Worm (Caenorhabditis elegans) whole organism, L2 larva: Measurements from ENCODE around the gene T05B11.4.

Experiments
- C34F6.9 ChIP-seq: fragments of 150-350 bp; optimal IDR thresholded peaks from 2 replicates; lab custom pipeline; 2014; ENCODE audit warnings: missing biosample characterization, missing genetic modification characterization
- F13H6.1 ChIP-seq: sonication (generic microtip); optimal IDR thresholded peaks from 2 replicates; lab custom pipeline; 2016; ENCODE audit warnings: missing genetic modification characterization, missing compliant biosample characterization
- R02D3.7 ChIP-seq: fragments of 150-350 bp; optimal IDR thresholded peaks from 2 replicates; lab custom pipeline; 2014; ENCODE audit warnings: missing biosample characterization, missing genetic modification characterization
- Y55F3AM.14 ChIP-seq: fragments of 200-800 bp; sonication (Bioruptor generic); optimal IDR thresholded peaks from 2 replicates; lab custom pipeline; 2018; ENCODE audit warnings: mild to moderate bottlenecking, missing genetic modification characterization, missing compliant biosample characterization
- ZK546.5 ChIP-seq: sonication (generic microtip); optimal IDR thresholded peaks from 2 replicates; lab custom pipeline; 2017; ENCODE audit warnings: missing biosample characterization, missing genetic modification characterization
- alr-1 ChIP-seq: fragments of 150-350 bp; optimal IDR thresholded peaks from 2 replicates; lab custom pipeline; 2014; ENCODE audit warnings: missing biosample characterization, missing genetic modification characterization
- aly-2 ChIP-seq: fragments of 150-350 bp; optimal IDR thresholded peaks from 2 replicates; lab custom pipeline; 2014; ENCODE audit warnings: missing biosample characterization, missing genetic modification characterization
- ama-1 ChIP-seq: fragments of 150-350 bp; optimal IDR thresholded peaks from 2 replicates; lab custom pipeline; 2018; ENCODE audit warnings: inconsistent platforms
- blmp-1 ChIP-seq: sonication (generic microtip); optimal IDR thresholded peaks from 2 replicates; lab custom pipeline; 2017; ENCODE audit warnings: missing genetic modification characterization, mild to moderate bottlenecking, missing compliant biosample characterization, antibody characterized with exemption, moderate library complexity; ENCODE audit not compliant: insufficient read depth
- ceh-16 ChIP-seq: fragments of 150-350 bp; optimal IDR thresholded peaks from 2 replicates; lab custom pipeline; 2014; ENCODE audit warnings: missing biosample characterization, missing genetic modification characterization
- ceh-82 ChIP-seq: fragments of 150-350 bp; optimal IDR thresholded peaks from 2 replicates; lab custom pipeline; 2014; ENCODE audit warnings: missing biosample characterization, missing genetic modification characterization
- crh-2 ChIP-seq: sonication (generic microtip); optimal IDR thresholded peaks from 2 replicates; lab custom pipeline; 2017; ENCODE audit warnings: missing biosample characterization, missing genetic modification characterization
- dmd-4 ChIP-seq: sonication (generic microtip); optimal IDR thresholded peaks from 2 replicates; lab custom pipeline; 2017; ENCODE audit warnings: missing biosample characterization, missing genetic modification characterization
- egl-27 ChIP-seq: sonication (generic microtip); optimal IDR thresholded peaks from 3 replicates; lab custom pipeline; 2017; ENCODE audit warnings: missing biosample characterization, missing genetic modification reagents, missing genetic modification characterization
- elt-1 ChIP-seq: fragments of 150-350 bp; optimal IDR thresholded peaks from 2 replicates; lab custom pipeline; 2014; ENCODE audit warnings: missing biosample characterization, missing genetic modification characterization
- elt-3 ChIP-seq: sonication (generic microtip); optimal IDR thresholded peaks from 2 replicates; lab custom pipeline; 2017; ENCODE audit warnings: missing biosample characterization, missing genetic modification characterization
- fos-1 ChIP-seq: fragments of 150-350 bp; optimal IDR thresholded peaks from 2 replicates; lab custom pipeline; 2014; ENCODE audit warnings: missing biosample characterization, missing genetic modification characterization
- gmeb-1 ChIP-seq: fragments of 150-350 bp; optimal IDR thresholded peaks from 2 replicates; lab custom pipeline; 2014; ENCODE audit warnings: missing biosample characterization, missing genetic modification characterization
- lin-11 ChIP-seq: fragments of 150-350 bp; sonication (generic microtip); optimal IDR thresholded peaks from 2 replicates; lab custom pipeline; 2014; ENCODE audit warnings: missing biosample characterization, missing genetic modification characterization, inconsistent platforms, mixed read lengths
- lin-13 ChIP-seq: fragments of 150-350 bp; optimal IDR thresholded peaks from 2 replicates; lab custom pipeline; 2014; ENCODE audit warnings: missing biosample characterization, missing genetic modification reagents, missing genetic modification characterization
- lin-39 ChIP-seq: fragments of 150-350 bp; optimal IDR thresholded peaks from 2 replicates; lab custom pipeline; 2014; ENCODE audit warnings: missing biosample characterization, missing genetic modification reagents, missing genetic modification characterization
- lsy-2 ChIP-seq, 2 experiments: fragments of 150-350 bp in 1 of 2; sonication (generic microtip) in 1 of 2; optimal IDR thresholded peaks; 2 replicates each; lab custom pipeline; 2014 to 2017; ENCODE audit warnings: missing biosample characterization in 2 of 2, missing genetic modification characterization in 2 of 2
- mab-5 ChIP-seq: fragments of 150-350 bp; optimal IDR thresholded peaks from 2 replicates; lab custom pipeline; 2014; ENCODE audit warnings: missing biosample characterization, missing genetic modification characterization
- mbf-1 ChIP-seq: sonication (generic microtip); optimal IDR thresholded peaks from 2 replicates; lab custom pipeline; 2017; ENCODE audit warnings: missing biosample characterization, missing genetic modification characterization
- mdl-1 ChIP-seq, 2 experiments: fragments of 150-350 bp in 1 of 2; sonication (generic microtip) in 1 of 2; optimal IDR thresholded peaks; 2 replicates each; lab custom pipeline; 2017; ENCODE audit warnings: missing biosample characterization in 2 of 2, missing genetic modification characterization in 2 of 2
- nhr-10 ChIP-seq: sonication (generic microtip); optimal IDR thresholded peaks from 2 replicates; lab custom pipeline; 2017; ENCODE audit warnings: missing biosample characterization, missing genetic modification characterization
- nhr-11 ChIP-seq: fragments of 150-350 bp; optimal IDR thresholded peaks from 2 replicates; lab custom pipeline; 2014; ENCODE audit warnings: missing biosample characterization, missing genetic modification characterization
- nhr-12 ChIP-seq: fragments of 150-350 bp; optimal IDR thresholded peaks from 2 replicates; lab custom pipeline; 2014; ENCODE audit warnings: missing biosample characterization, missing genetic modification characterization
- nhr-129 ChIP-seq: fragments of 150-350 bp; optimal IDR thresholded peaks from 2 replicates; lab custom pipeline; 2014; ENCODE audit warnings: missing biosample characterization, missing genetic modification characterization
- nhr-21 ChIP-seq: fragments of 150-350 bp; optimal IDR thresholded peaks from 2 replicates; lab custom pipeline; 2014; ENCODE audit warnings: missing biosample characterization, missing genetic modification characterization
- nhr-23 ChIP-seq: fragments of 150-350 bp; optimal IDR thresholded peaks from 2 replicates; lab custom pipeline; 2014; ENCODE audit warnings: missing biosample characterization, missing genetic modification reagents, missing genetic modification characterization
- nhr-237 ChIP-seq: fragments of 150-350 bp; optimal IDR thresholded peaks from 2 replicates; lab custom pipeline; 2014; ENCODE audit warnings: missing biosample characterization, missing genetic modification characterization
- nhr-25 ChIP-seq: fragments of 150-350 bp; sonication (generic microtip); optimal IDR thresholded peaks from 3 replicates; lab custom pipeline; 2014; ENCODE audit warnings: missing biosample characterization, missing genetic modification characterization
- nhr-6 ChIP-seq: fragments of 150-350 bp; optimal IDR thresholded peaks from 2 replicates; lab custom pipeline; 2014; ENCODE audit warnings: missing biosample characterization, missing genetic modification characterization
- nhr-77 ChIP-seq: fragments of 150-350 bp; optimal IDR thresholded peaks from 2 replicates; lab custom pipeline; 2014; ENCODE audit warnings: missing biosample characterization, missing genetic modification characterization
- peb-1 ChIP-seq: fragments of 150-350 bp; optimal IDR thresholded peaks from 2 replicates; lab custom pipeline; 2014; ENCODE audit warnings: missing biosample characterization, missing genetic modification characterization
- sem-4 ChIP-seq: fragments of 150-350 bp; optimal IDR thresholded peaks from 2 replicates; lab custom pipeline; 2014; ENCODE audit warnings: missing biosample characterization, missing genetic modification reagents, missing genetic modification characterization
- skn-1 ChIP-seq: sonication (generic microtip); optimal IDR thresholded peaks from 2 replicates; lab custom pipeline; 2017; ENCODE audit warnings: missing biosample characterization, missing genetic modification characterization
- sma-3 ChIP-seq: sonication (generic microtip); optimal IDR thresholded peaks from 2 replicates; lab custom pipeline; 2016; ENCODE audit warnings: missing genetic modification reagents, missing genetic modification characterization, missing compliant biosample characterization
- sma-9 ChIP-seq, 2 experiments: fragments of 150-350 bp in 1 of 2; sonication (generic microtip) in 1 of 2; optimal IDR thresholded peaks; 2 replicates each; lab custom pipeline; 2014 to 2016; ENCODE audit warnings: missing genetic modification characterization in 2 of 2, mild to moderate bottlenecking in 1 of 2, missing biosample characterization in 1 of 2, missing compliant biosample characterization in 1 of 2, missing genetic modification reagents in 1 of 2, moderate library complexity in 1 of 2
- snpc-4 ChIP-seq: fragments of 150-350 bp; optimal IDR thresholded peaks from 2 replicates; lab custom pipeline; 2014; ENCODE audit warnings: missing biosample characterization, missing genetic modification characterization
- unc-39 ChIP-seq: fragments of 150-350 bp; optimal IDR thresholded peaks from 2 replicates; lab custom pipeline; 2014; ENCODE audit warnings: missing biosample characterization, missing genetic modification characterization
- unc-55 ChIP-seq: fragments of 150-350 bp; sonication (generic microtip); optimal IDR thresholded peaks from 3 replicates; lab custom pipeline; 2014; ENCODE audit warnings: missing biosample characterization, missing genetic modification reagents, missing genetic modification characterization
- unc-62 ChIP-seq: fragments of 150-350 bp; optimal IDR thresholded peaks from 2 replicates; lab custom pipeline; 2014; ENCODE audit warnings: missing biosample characterization, missing genetic modification reagents, missing genetic modification characterization
- zag-1 ChIP-seq: fragments of 150-350 bp; optimal IDR thresholded peaks from 2 replicates; lab custom pipeline; 2014; ENCODE audit warnings: missing biosample characterization, missing genetic modification characterization
- ztf-1 ChIP-seq: fragments of 200-800 bp; sonication (Bioruptor generic); conservative IDR thresholded peaks from 2 replicates; pipeline ENCODE4 v1.3.6; 2022; ENCODE audit warnings: missing genetic modification characterization, missing compliant biosample characterization
- ztf-11 ChIP-seq: sonication (generic microtip); optimal IDR thresholded peaks from 2 replicates; lab custom pipeline; 2017; ENCODE audit warnings: missing biosample characterization, missing genetic modification characterization
- ztf-4 ChIP-seq: fragments of 150-350 bp; optimal IDR thresholded peaks from 2 replicates; lab custom pipeline; 2014; ENCODE audit warnings: missing biosample characterization, missing genetic modification characterization

The T05B11.4 gene

ce11 chrV:7776029-7776628 lies 21.7 kb upstream of the T05B11.4 start, which contains the start of the genes rpl-39 and rps-30:
Gene rpl-39, minus strand, starts transcription at chrV:7776079.
Gene rps-30, plus strand, starts transcription at chrV:7776578.
- TF ChIP-seq nhr-21 (tag; lab: Kevin White, UChicago) (peak; percentile 73), ztf-11 (no peak), nhr-6 (tag; lab: Kevin White, UChicago) (no peak), zag-1 (tag; lab: Kevin White, UChicago) (peak; percentile 50), lin-13 (peak; percentile 78), unc-62 (no peak), skn-1 (tag; lab: Kevin White, UChicago) (no peak), lin-11 (tag; lab: Kevin White, UChicago) (peak; percentile 81), mab-5 (tag; lab: Kevin White, UChicago) (peak; percentile 69), nhr-12 (tag; lab: Kevin White, UChicago) (no peak), alr-1 (tag; lab: Kevin White, UChicago) (no peak), fos-1 (tag; lab: Kevin White, UChicago) (peak; percentile 73), egl-27 (peak; percentile 47), crh-2 (tag; lab: Kevin White, UChicago) (peak; percentile 83), unc-39 (tag; lab: Kevin White, UChicago) (no peak), sma-3 (GFP tag; lab: Kevin White, UChicago) (peak; percentile 69), ztf-1 (GFP tag; lab: Robert Waterston, UW) (no peak), snpc-4 (tag; lab: Kevin White, UChicago) (peak; percentile 42), nhr-11 (tag; lab: Kevin White, UChicago) (no peak), ceh-16 (tag; lab: Kevin White, UChicago) (peak; percentile 86), C34F6.9 (tag; lab: Kevin White, UChicago) (peak; percentile 87), F13H6.1 (tag; lab: Kevin White, UChicago) (peak; percentile 75), mbf-1 (tag; lab: Kevin White, UChicago) (no peak), blmp-1 (peak; percentile 66), aly-2 (tag; lab: Kevin White, UChicago) (no peak), sem-4 (no peak), ama-1 (lab: Kevin White, UChicago) (no peak), nhr-129 (tag; lab: Kevin White, UChicago) (peak; percentile 88), ztf-4 (tag; lab: Kevin White, UChicago) (no peak), Y55F3AM.14 (no peak), unc-55 (GFP tag; lab: Kevin White, UChicago) (peak; percentile 98), elt-3 (no peak), lin-39 (tag; lab: Kevin White, UChicago) (no peak), R02D3.7 (peak; percentile 59), nhr-77 (no peak), ZK546.5 (tag; lab: Kevin White, UChicago) (peak; percentile 48), ceh-82 (peak; percentile 56), dmd-4 (no peak), gmeb-1 (tag; lab: Kevin White, UChicago) (peak; percentile 84), nhr-237 (tag; lab: Kevin White, UChicago) (no peak), lsy-2 (tag; optimal IDR thresholded peaks at IDR 0.05; lab: Kevin White, UChicago) (peak; percentile 68 to 92), nhr-25 (peak; percentile 78), nhr-10 (no peak), nhr-23 (no peak), sma-9 (GFP tag; optimal IDR thresholded peaks at IDR 0.05; lab: Kevin White, UChicago) (peak; percentile 80), sma-9 (tag; optimal IDR thresholded peaks at IDR 0.05; lab: Kevin White, UChicago) (no peak), elt-1 (tag; lab: Kevin White, UChicago) (no peak), mdl-1 (tag; optimal IDR thresholded peaks at IDR 0.05; lab: Kevin White, UChicago) (no peak), peb-1 (tag; lab: Kevin White, UChicago) (no peak)
